3 worm cellular contexts compared by ENCODE assay signal in genomic region chrX:6617622-6618021, ce11.
TF ChIP-seq lines count a peak whose summit lies in the region.

No protein-coding gene starts in this region.

TF ChIP-seq in whole organism, early embryonic, 17 proteins besides CTCF, POLR2A, EP300 and RAD21:
- 0 out of 2 replicates have a peak, but pooled peaks have one; percentile 57 for TF ChIP-seq sea-1 (GFP tag; conservative IDR thresholded peaks at IDR 0.05; lab: Robert Waterston, UW)
- TF ChIP-seq tbx-37 (GFP tag; conservative IDR thresholded peaks at IDR 0.05; lab: Robert Waterston, UW), result no peak

TF ChIP-seq in whole organism, late embryonic, 69 proteins besides CTCF, POLR2A, EP300 and RAD21:
- TF ChIP-seq ama-1 (optimal IDR thresholded peaks at IDR 0.05; lab: Kevin White, UChicago), result peak; percentile 60
- TF ChIP-seq fax-1 (tag; optimal IDR thresholded peaks at IDR 0.05; lab: Kevin White, UChicago), result no peak

TF ChIP-seq in whole organism, mixed stage, embryonic, 35 proteins besides CTCF, POLR2A, EP300 and RAD21:
- TF ChIP-seq lin-13 (tag; optimal IDR thresholded peaks at IDR 0.05; lab: Kevin White, UChicago) (no peak), mab-5 (tag; optimal IDR thresholded peaks at IDR 0.05; lab: Kevin White, UChicago) (no peak), mls-2 (tag; optimal IDR thresholded peaks at IDR 0.05; lab: Kevin White, UChicago) (peak; percentile 2), elt-1 (tag; optimal IDR thresholded peaks at IDR 0.05; lab: Kevin White, UChicago; ENCODE audit: borderline replicate concordance, insufficient read depth) (no peak), ztf-11 (tag; optimal IDR thresholded peaks at IDR 0.05; lab: Kevin White, UChicago) (no peak), ham-2 (GFP tag; optimal IDR thresholded peaks at IDR 0.05; lab: Kevin White, UChicago) (no peak)
TF ChIP-seq in whole organism, mixed stage, embryonic: peak in this region for 1.
